Worm (Caenorhabditis elegans): ENCODE measurements around the gene T12G3.4.

ce11 chrIV:12078112-12078812, 30.2 kb downstream of the T12G3.4 start, which contains the start of gene tmed-1:
- TF ChIP-seq ets-4 (GFP tag; optimal IDR thresholded peaks at IDR 0.05) (no peak), pha-4 (tag; optimal IDR thresholded peaks at IDR 0.05) (no peak), ztf-28 (GFP tag; IDR thresholded peaks at IDR 0.05) (no peak), nhr-179 (tag; optimal IDR thresholded peaks at IDR 0.05) (no peak), Y79H2A.3 (GFP tag; conservative IDR thresholded peaks at IDR 0.05) (no peak), Y56A3A.18 (GFP tag; IDR thresholded peaks at IDR 0.05) (no peak), nfya-1 (tag; optimal IDR thresholded peaks at IDR 0.05; ENCODE audit: borderline replicate concordance, insufficient read depth) (no peak), F49E8.2 (tag; optimal IDR thresholded peaks at IDR 0.05; ENCODE audit: insufficient read depth) (no peak), unc-62 (GFP tag; optimal IDR thresholded peaks at IDR 0.05) (no peak)
